Worm (Caenorhabditis elegans): Measurements from ENCODE around the gene F38B7.10.

Gene F38B7.10

DNA sequence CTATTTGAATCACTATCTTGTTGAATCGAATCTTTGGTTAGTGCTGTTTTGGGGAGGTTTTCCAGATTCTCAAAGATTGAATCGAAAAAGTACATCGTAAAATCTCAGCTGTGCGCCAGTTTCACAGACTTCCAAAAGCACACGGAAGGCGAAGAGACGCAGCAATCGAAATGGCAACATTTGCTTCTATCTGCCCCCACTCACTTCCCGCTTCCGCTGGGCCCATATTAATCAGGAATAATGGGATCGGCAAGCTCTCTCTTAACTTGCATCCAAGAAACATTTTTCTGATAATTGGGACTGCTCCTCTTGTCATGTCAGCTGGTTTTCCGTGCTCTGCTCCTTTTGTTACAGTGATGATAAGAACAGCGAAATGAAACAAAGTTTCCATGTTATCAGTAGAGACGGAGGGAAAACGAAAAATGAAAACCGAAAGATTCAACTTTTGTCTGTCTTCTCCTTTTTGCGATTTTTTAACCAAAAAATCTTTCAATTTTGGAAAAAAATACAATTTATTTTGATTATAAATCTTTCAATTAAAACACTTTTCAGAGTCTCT, 9.7 kb upstream of the F38B7.10 start (continued):
- TF ChIP-seq hif-1 (tag; optimal IDR thresholded peaks at IDR 0.05) (no peak), spr-1 (tag; optimal IDR thresholded peaks at IDR 0.05) (no peak), dve-1 (tag; optimal IDR thresholded peaks at IDR 0.05; ENCODE audit: insufficient read depth) (peak; percentile 33)

DNA sequence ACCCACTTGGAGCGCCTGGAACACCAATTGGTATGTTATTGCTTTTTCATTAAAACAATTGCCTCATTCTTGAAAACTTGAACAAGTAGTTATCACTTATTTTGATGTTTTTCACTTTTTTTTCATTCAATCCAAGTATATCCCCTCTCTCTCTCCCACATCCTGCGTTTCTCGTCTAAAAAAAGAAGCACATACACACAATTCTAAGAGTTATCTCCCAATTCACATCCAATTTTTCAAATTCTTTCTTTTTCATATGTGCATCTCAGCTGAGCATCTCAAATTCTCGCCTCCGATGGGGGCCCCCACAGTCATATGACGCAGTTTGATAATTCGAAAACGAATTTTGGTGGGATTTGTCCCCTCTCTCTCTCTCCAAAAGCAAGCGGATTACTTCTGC, 8.7 kb upstream of the F38B7.10 start:
- 0 out of 2 replicates have a peak, but pooled peaks have one; percentile 19 for TF ChIP-seq Y75B8A.6 (GFP tag; IDR thresholded peaks at IDR 0.05)
- peak in 1 of 2 experiments; percentile 85 for TF ChIP-seq unc-62 (GFP tag; optimal IDR thresholded peaks at IDR 0.05 in 1 of 2)
- no peak for TF ChIP-seq unc-62 (tag; optimal IDR thresholded peaks at IDR 0.05)
- no peak for TF ChIP-seq mes-2 (tag; optimal IDR thresholded peaks at IDR 0.05; ENCODE audit: poor library complexity, severe bottlenecking)
- TF ChIP-seq lsy-2 (tag; optimal IDR thresholded peaks at IDR 0.05) = no peak
- no peak for TF ChIP-seq nhr-111 (GFP tag; optimal IDR thresholded peaks at IDR 0.05)
- no peak for TF ChIP-seq Y5F2A.4 (GFP tag; optimal IDR thresholded peaks at IDR 0.05)
- TF ChIP-seq unc-130 (GFP tag; optimal IDR thresholded peaks at IDR 0.05) = no peak
- no peak for TF ChIP-seq pqm-1 (tag; optimal IDR thresholded peaks at IDR 0.05)
- TF ChIP-seq hif-1 (tag; optimal IDR thresholded peaks at IDR 0.05) = no peak
- no peak for TF ChIP-seq nhr-41 (GFP tag; IDR thresholded peaks at IDR 0.05)
- TF ChIP-seq F26F4.8 (GFP tag; conservative IDR thresholded peaks at IDR 0.05) = 0 out of 2 replicates have a peak, but pooled peaks have one; percentile 28

- TF ChIP-seq lin-13 (GFP tag; optimal IDR thresholded peaks at IDR 0.05) = no peak
- no peak for TF ChIP-seq ces-1 (GFP tag; optimal IDR thresholded peaks at IDR 0.05)
- TF ChIP-seq aha-1 (tag) = no peak
- peak; percentile 15 for TF ChIP-seq skn-1 (tag; optimal IDR thresholded peaks at IDR 0.05)
- no peak for TF ChIP-seq Y5F2A.4 (GFP tag; optimal IDR thresholded peaks at IDR 0.05)
- no peak for TF ChIP-seq dmd-8 (GFP tag; IDR thresholded peaks at IDR 0.05)
- no peak for TF ChIP-seq lsy-2 (tag; optimal IDR thresholded peaks at IDR 0.05)
- TF ChIP-seq unc-62 (GFP tag; optimal IDR thresholded peaks at IDR 0.05 in 1 of 2) = peak in 1 of 2 experiments; percentile 97
- no peak for TF ChIP-seq unc-62 (tag; optimal IDR thresholded peaks at IDR 0.05)
- TF ChIP-seq nhr-76 (tag; optimal IDR thresholded peaks at IDR 0.05) = no peak
Measured at ce11 chrV:11539502-11539901, 5.8 kb upstream of the F38B7.10 start.

DNA sequence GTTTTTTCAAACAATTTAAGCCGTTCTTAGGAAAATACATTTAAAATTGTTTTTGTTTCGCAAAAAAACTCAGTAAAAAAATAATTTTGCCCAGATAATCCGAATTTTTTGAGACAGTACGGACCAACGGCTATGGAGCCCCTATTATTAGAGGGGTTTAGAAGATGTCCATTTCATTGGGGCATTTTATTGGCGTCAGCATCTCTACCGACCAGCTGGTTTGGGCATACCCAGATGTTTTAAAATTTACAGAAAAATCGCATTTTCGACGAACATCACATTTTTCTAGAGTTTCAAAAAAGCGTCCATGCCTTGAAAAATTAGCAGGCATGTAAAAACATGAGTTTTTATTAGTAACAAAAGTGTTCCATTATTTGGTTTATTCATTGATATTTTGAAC, 4.0 kb upstream of the F38B7.10 start:
- TF ChIP-seq dpl-1 (GFP tag; optimal IDR thresholded peaks at IDR 0.05) (no peak), tra-1 (GFP tag; IDR thresholded peaks at IDR 0.05) (0 out of 2 replicates have a peak, but pooled peaks have one; percentile 9), F37D6.2 (tag; optimal IDR thresholded peaks at IDR 0.05) (no peak), mdt-29 (GFP tag; IDR thresholded peaks at IDR 0.05) (0 out of 2 replicates have a peak, but pooled peaks have one; percentile 5), ceh-32 (tag; optimal IDR thresholded peaks at IDR 0.05; ENCODE audit: poor library complexity) (no peak), D1046.2 (GFP tag; IDR thresholded peaks at IDR 0.05) (peak; percentile 82; the same call in 1 of the 2 replicates), spr-3 (GFP tag; optimal IDR thresholded peaks at IDR 0.05) (no peak), T20F7.1 (GFP tag; optimal IDR thresholded peaks at IDR 0.05) (no peak), madf-9 (GFP tag; conservative IDR thresholded peaks at IDR 0.05) (0 out of 2 replicates have a peak, but pooled peaks have one; percentile 53), snpc-1.2 (GFP tag; IDR thresholded peaks at IDR 0.05) (0 out of 2 replicates have a peak, but pooled peaks have one; percentile 6), lin-38 (GFP tag; IDR thresholded peaks at IDR 0.05) (peak; percentile 30; the same call in 1 of the 2 replicates), dmd-9 (GFP tag; IDR thresholded peaks at IDR 0.05) (0 out of 2 replicates have a peak, but pooled peaks have one; percentile 36), F44E2.7 (GFP tag; IDR thresholded peaks at IDR 0.05) (no peak), skn-1 (tag; optimal IDR thresholded peaks at IDR 0.05) (no peak), duxl-1 (tag; optimal IDR thresholded peaks at IDR 0.05; ENCODE audit: poor library complexity) (no peak), ZK337.2 (GFP tag; IDR thresholded peaks at IDR 0.05) (no peak), ceh-20 (GFP tag; IDR thresholded peaks at IDR 0.05) (peak; percentile 42; the same call in 1 of the 2 replicates), egl-27 (tag; optimal IDR thresholded peaks at IDR 0.05) (no peak), arid-1 (GFP tag; conservative IDR thresholded peaks at IDR 0.05) (0 out of 2 replicates have a peak, but pooled peaks have one; percentile 39), nhr-28 (tag; optimal IDR thresholded peaks at IDR 0.05) (no peak), dmd-8 (GFP tag; IDR thresholded peaks at IDR 0.05) (no peak), aly-2 (tag; optimal IDR thresholded peaks at IDR 0.05) (no peak), Y105C5A.15 (GFP tag; IDR thresholded peaks at IDR 0.05) (no peak), Y48G9A.11 (GFP tag; IDR thresholded peaks at IDR 0.05) (0 out of 2 replicates have a peak, but pooled peaks have one; percentile 35), lim-7 (GFP tag; IDR thresholded peaks at IDR 0.05) (peak; percentile 67)
